Fruit fly (Drosophila melanogaster): ENCODE data around the gene PGRP-LF.

- TF ChIP-seq Ets98B (GFP tag; IDR thresholded peaks at IDR 0.05) (no peak), CG13204 (GFP tag; optimal IDR thresholded peaks at IDR 0.05) (no peak), EcR (GFP tag; optimal IDR thresholded peaks at IDR 0.05) (no peak), Snoo (tag; optimal IDR thresholded peaks at IDR 0.05) (no peak), CG34367 (tag; optimal IDR thresholded peaks at IDR 0.05) (no peak)
Measured at dm6 chr3L:9368665-9369064, 19.3 kb downstream of the PGRP-LF start.
